Fruit fly (Drosophila melanogaster): ENCODE measurements around the gene CG1812.
A peak's percentile ranks its signal among the peaks of the same experiment; 100 is the strongest.

The CG1812 gene

dm6 chrX:20519049-20519448 is 7.7 kb downstream of the CG1812 start (continued):
- no peak for TF ChIP-seq D19B (GFP tag; optimal IDR thresholded peaks at IDR 0.05)
- TF ChIP-seq ato (GFP tag; IDR thresholded peaks at IDR 0.05; ENCODE audit: partially characterized antibody): no peak
- no peak for TF ChIP-seq ewg (GFP tag; optimal IDR thresholded peaks at IDR 0.05)
- TF ChIP-seq CG6272 (GFP tag; IDR thresholded peaks at IDR 0.05): no peak
- TF ChIP-seq cas (GFP tag; IDR thresholded peaks at IDR 0.05): no peak
- no peak for TF ChIP-seq C15 (GFP tag; IDR thresholded peaks at IDR 0.05)
- TF ChIP-seq hbn (GFP tag; IDR thresholded peaks at IDR 0.05; ENCODE audit: partially characterized antibody): no peak
- TF ChIP-seq ci (GFP tag; IDR thresholded peaks at IDR 0.05): peak; percentile 80
- no peak for TF ChIP-seq slou (GFP tag; optimal IDR thresholded peaks at IDR 0.05)
- TF ChIP-seq Xrp1 (GFP tag; IDR thresholded peaks at IDR 0.05): peak; percentile 51; the same call in 1 of the 2 replicates
- peak; percentile 10 for TF ChIP-seq CG8388 (GFP tag; optimal IDR thresholded peaks at IDR 0.05)
- no peak for TF ChIP-seq gcm (GFP tag; optimal IDR thresholded peaks at IDR 0.05)
- no peak for TF ChIP-seq nom (GFP tag; optimal IDR thresholded peaks at IDR 0.05)
- no peak for TF ChIP-seq CG13624 (GFP tag; optimal IDR thresholded peaks at IDR 0.05)
- TF ChIP-seq CG9727 (GFP tag; optimal IDR thresholded peaks at IDR 0.05): peak; percentile 44
- peak; percentile 46 for TF ChIP-seq CG7786 (GFP tag; optimal IDR thresholded peaks at IDR 0.05)
- TF ChIP-seq H15 (GFP tag; IDR thresholded peaks at IDR 0.05): no peak
- TF ChIP-seq Atf6 (GFP tag; IDR thresholded peaks at IDR 0.05): peak; percentile 35; the same call in 1 of the 2 replicates
- TF ChIP-seq CG16815 (GFP tag; optimal IDR thresholded peaks at IDR 0.05): peak; percentile 8
- TF ChIP-seq kni (GFP tag; optimal IDR thresholded peaks at IDR 0.05): no peak
- no peak for TF ChIP-seq pan (optimal IDR thresholded peaks at IDR 0.05)
- peak in 1 of 2 experiments; percentile 57 for TF ChIP-seq pan (GFP tag; optimal IDR thresholded peaks at IDR 0.05 in 1 of 2, IDR thresholded peaks at IDR 0.05 in 1 of 2)
- TF ChIP-seq BtbVII (GFP tag; optimal IDR thresholded peaks at IDR 0.05): no peak
- TF ChIP-seq CG31224 (GFP tag; IDR thresholded peaks at IDR 0.05): no peak
- no peak for TF ChIP-seq Vsx1 (GFP tag; optimal IDR thresholded peaks at IDR 0.05)
- no peak for TF ChIP-seq CG10565 (GFP tag; optimal IDR thresholded peaks at IDR 0.05)
- TF ChIP-seq CG1233 (GFP tag; optimal IDR thresholded peaks at IDR 0.05): peak; percentile 9
- TF ChIP-seq CG9609 (GFP tag; optimal IDR thresholded peaks at IDR 0.05): peak; percentile 45
- 0 out of 3 replicates have a peak, but pooled peaks have one; percentile 41 for TF ChIP-seq Mrtf (GFP tag; IDR thresholded peaks at IDR 0.05)
- no peak for TF ChIP-seq NK7.1 (GFP tag; optimal IDR thresholded peaks at IDR 0.05)
- peak in 1 of 2 experiments; percentile 55 for TF ChIP-seq Hr51 (GFP tag; optimal IDR thresholded peaks at IDR 0.05)
- TF ChIP-seq hkb (optimal IDR thresholded peaks at IDR 0.05): no peak
- TF ChIP-seq hkb (GFP tag; IDR thresholded peaks at IDR 0.05): peak; percentile 72
- no peak; the same call in 1 of the 2 replicates for TF ChIP-seq sob (GFP tag; IDR thresholded peaks at IDR 0.05)
- no peak for TF ChIP-seq Spps (tag; optimal IDR thresholded peaks at IDR 0.05)
- TF ChIP-seq CG12391 (tag; optimal IDR thresholded peaks at IDR 0.05): peak; percentile 48
- TF ChIP-seq BEAF-32 (GFP tag; optimal IDR thresholded peaks at IDR 0.05): no peak
- no peak for TF ChIP-seq CG11398 (GFP tag; optimal IDR thresholded peaks at IDR 0.05)
- 0 out of 2 replicates have a peak, but pooled peaks have one; percentile 13 for TF ChIP-seq CG32532 (GFP tag; IDR thresholded peaks at IDR 0.05)
- TF ChIP-seq Aef1 (GFP tag; IDR thresholded peaks at IDR 0.05): no peak; the same call in 2 of the 3 replicates
- TF ChIP-seq ATbp (GFP tag; optimal IDR thresholded peaks at IDR 0.05): peak; percentile 50
- TF ChIP-seq CG3995 (GFP tag; optimal IDR thresholded peaks at IDR 0.05): no peak
- TF ChIP-seq Neu2 (GFP tag; optimal IDR thresholded peaks at IDR 0.05; ENCODE audit: borderline replicate concordance): no peak
- no peak for TF ChIP-seq cwo (GFP tag; optimal IDR thresholded peaks at IDR 0.05)
- no peak for TF ChIP-seq jumu (GFP tag; optimal IDR thresholded peaks at IDR 0.05)
- no peak for TF ChIP-seq Lpt (GFP tag; optimal IDR thresholded peaks at IDR 0.05)
- TF ChIP-seq CG30403 (GFP tag; optimal IDR thresholded peaks at IDR 0.05): peak; percentile 44
- TF ChIP-seq MESR4 (GFP tag; optimal IDR thresholded peaks at IDR 0.05): no peak
- peak; percentile 52; the same call in 1 of the 3 replicates for TF ChIP-seq zfh1 (GFP tag; IDR thresholded peaks at IDR 0.05)
- TF ChIP-seq emc (GFP tag; optimal IDR thresholded peaks at IDR 0.05): no peak
- peak; percentile 43 for TF ChIP-seq CG4404 (GFP tag; IDR thresholded peaks at IDR 0.05)
